Worm (Caenorhabditis elegans) whole organism, young adult: Measurements from ENCODE around the gene F21D12.2.
A peak's percentile ranks its signal among the peaks of the same experiment; 100 is the strongest.

Experiments
- B0336.3 ChIP-seq: fragments of 200-800 bp; sonication (Bioruptor generic); IDR thresholded peaks from 2 replicates; pipeline ENCODE4 v1.3.6; 2022; ENCODE audit warnings: missing genetic modification characterization, missing compliant biosample characterization
- C06A6.2 ChIP-seq: fragments of 200-800 bp; sonication (Bioruptor generic); conservative IDR thresholded peaks from 2 replicates; pipeline ENCODE4 v1.3.6; 2022; ENCODE audit warnings: missing genetic modification characterization, missing compliant biosample characterization
- C17E4.6 ChIP-seq: fragments of 200-800 bp; sonication (Bioruptor generic); IDR thresholded peaks from 2 replicates; pipeline ENCODE4 v1.3.6; 2022; ENCODE audit warnings: missing genetic modification reagents, missing genetic modification characterization, missing compliant biosample characterization
- D2030.7 ChIP-seq: fragments of 200-800 bp; sonication (Bioruptor generic); IDR thresholded peaks from 2 replicates; pipeline ENCODE4 v1.3.6; 2022; ENCODE audit warnings: missing genetic modification reagents, missing genetic modification characterization, missing compliant biosample characterization
- F22D6.2 ChIP-seq: sonication (generic microtip); optimal IDR thresholded peaks from 2 replicates; lab custom pipeline; 2016; ENCODE audit warnings: mild to moderate bottlenecking, missing genetic modification characterization, missing compliant biosample characterization
- F23B12.7 ChIP-seq: sonication (generic microtip); optimal IDR thresholded peaks from 2 replicates; lab custom pipeline; 2017; ENCODE audit warnings: missing genetic modification characterization, mild to moderate bottlenecking, missing compliant biosample characterization, antibody characterized with exemption, moderate library complexity; ENCODE audit not compliant: insufficient read depth
- F39B2.1 ChIP-seq: fragments of 200-800 bp; sonication (Bioruptor generic); IDR thresholded peaks from 2 replicates; pipeline ENCODE4 v1.3.6; 2022; ENCODE audit warnings: missing genetic modification reagents, missing genetic modification characterization, missing compliant biosample characterization
- F52B5.7 ChIP-seq: sonication (generic microtip); optimal IDR thresholded peaks from 2 replicates; lab custom pipeline; 2016; ENCODE audit warnings: mild to moderate bottlenecking, missing genetic modification characterization, missing compliant biosample characterization
- F57A8.1 ChIP-seq: fragments of 200-800 bp; sonication (Bioruptor generic); optimal IDR thresholded peaks from 2 replicates; lab custom pipeline; 2018; ENCODE audit warnings: mild to moderate bottlenecking, missing genetic modification characterization, moderate library complexity, missing compliant biosample characterization
- K11D2.4 ChIP-seq: fragments of 200-800 bp; sonication (Bioruptor generic); IDR thresholded peaks from 2 replicates; pipeline ENCODE4 v1.3.6; 2022; ENCODE audit warnings: missing genetic modification reagents, missing genetic modification characterization, missing compliant biosample characterization
- K12H6.12 ChIP-seq: fragments of 200-800 bp; sonication (Bioruptor generic); optimal IDR thresholded peaks from 2 replicates; lab custom pipeline; 2018; ENCODE audit warnings: mild to moderate bottlenecking, missing genetic modification characterization, missing compliant biosample characterization
- Y53G8AR.9 ChIP-seq: fragments of 200-800 bp; sonication (Bioruptor generic); conservative IDR thresholded peaks from 2 replicates; pipeline ENCODE4 v1.3.6; 2022; ENCODE audit warnings: missing genetic modification reagents, missing genetic modification characterization, missing compliant biosample characterization
- Y56A3A.18 ChIP-seq: fragments of 200-800 bp; sonication (Bioruptor generic); IDR thresholded peaks from 2 replicates; pipeline ENCODE4 v1.3.6; 2022; ENCODE audit warnings: missing genetic modification reagents, missing genetic modification characterization, missing compliant biosample characterization
- Y67H2A.10 ChIP-seq: fragments of 200-800 bp; sonication (Bioruptor generic); conservative IDR thresholded peaks from 2 replicates; pipeline ENCODE4 v1.3.6; 2022; ENCODE audit warnings: missing genetic modification reagents, missing genetic modification characterization, missing compliant biosample characterization
- Y95B8A.8 ChIP-seq: fragments of 200-800 bp; sonication (Bioruptor generic); IDR thresholded peaks from 2 replicates; pipeline ENCODE4 v1.3.6; 2022; ENCODE audit warnings: missing genetic modification reagents, missing genetic modification characterization, missing compliant biosample characterization
- ama-1 ChIP-seq, 3 experiments: fragments of 150-350 bp in 1 of 3; sonication (generic microtip) in 2 of 3; optimal IDR thresholded peaks; 2 replicates each; lab custom pipeline; 2014 to 2018; ENCODE audit warnings: missing biosample characterization in 2 of 3, missing genetic modification characterization in 2 of 3, missing genetic modification reagents in 2 of 3
- bed-2 ChIP-seq: fragments of 200-800 bp; sonication (Bioruptor generic); IDR thresholded peaks from 2 replicates; pipeline ENCODE4 v1.3.6; 2022; ENCODE audit warnings: missing genetic modification reagents, missing genetic modification characterization, missing compliant biosample characterization
- cebp-1 ChIP-seq, 2 experiments: fragments of 200-800 bp in 1 of 2; sonication (Bioruptor generic) in 1 of 2; sonication (generic microtip) in 1 of 2; IDR thresholded peaks in 1 of 2; optimal IDR thresholded peaks in 1 of 2; 2 replicates each; pipeline versions ENCODE4 v1.3.6 to Lab custom; 2017 to 2022; ENCODE audit warnings: missing compliant biosample characterization in 2 of 2, missing genetic modification characterization in 2 of 2, mild to moderate bottlenecking in 1 of 2, missing genetic modification reagents in 1 of 2, moderate library complexity in 1 of 2
- cebp-2 ChIP-seq: fragments of 200-800 bp; sonication (Bioruptor generic); IDR thresholded peaks from 2 replicates; pipeline ENCODE4 v1.3.6; 2022; ENCODE audit warnings: missing genetic modification characterization, missing compliant biosample characterization
- chd-7 ChIP-seq: sonication (generic microtip); optimal IDR thresholded peaks from 2 replicates; lab custom pipeline; 2016; ENCODE audit warnings: mild to moderate bottlenecking, missing genetic modification characterization, moderate library complexity, missing compliant biosample characterization
- dpff-1 ChIP-seq: sonication (generic microtip); optimal IDR thresholded peaks from 2 replicates; lab custom pipeline; 2017; ENCODE audit warnings: mild to moderate bottlenecking, missing genetic modification characterization, missing compliant biosample characterization
- dpl-1 ChIP-seq: fragments of 150-350 bp; optimal IDR thresholded peaks from 2 replicates; lab custom pipeline; 2014; ENCODE audit warnings: missing biosample characterization, missing genetic modification reagents, missing genetic modification characterization
- egl-44 ChIP-seq: fragments of 200-800 bp; sonication (Bioruptor generic); IDR thresholded peaks from 2 replicates; pipeline ENCODE4 v1.3.6; 2022; ENCODE audit warnings: missing genetic modification reagents, missing genetic modification characterization, missing compliant biosample characterization
- ets-4 ChIP-seq: fragments of 200-800 bp; sonication (Bioruptor generic); optimal IDR thresholded peaks from 2 replicates; lab custom pipeline; 2018; ENCODE audit warnings: mild to moderate bottlenecking, missing genetic modification characterization, missing compliant biosample characterization
- gei-17 ChIP-seq: fragments of 200-800 bp; sonication (Bioruptor generic); optimal IDR thresholded peaks from 2 replicates; lab custom pipeline; 2018; ENCODE audit warnings: mild to moderate bottlenecking, missing genetic modification characterization, missing compliant biosample characterization
- hlh-12 ChIP-seq: sonication (generic microtip); optimal IDR thresholded peaks from 2 replicates; lab custom pipeline; 2016; ENCODE audit warnings: missing genetic modification characterization, missing compliant biosample characterization
- hsf-1 ChIP-seq: fragments of 200-800 bp; sonication (Bioruptor generic); IDR thresholded peaks from 2 replicates; pipeline ENCODE4 v1.3.6; 2022; ENCODE audit warnings: missing genetic modification reagents, missing genetic modification characterization, missing compliant biosample characterization
- lin-26 ChIP-seq: fragments of 200-800 bp; sonication (Bioruptor generic); IDR thresholded peaks from 2 replicates; pipeline ENCODE4 v1.3.6; 2022; ENCODE audit warnings: missing genetic modification reagents, missing genetic modification characterization, missing compliant biosample characterization
- lin-40 ChIP-seq: sonication (generic microtip); optimal IDR thresholded peaks from 2 replicates; lab custom pipeline; 2016; ENCODE audit warnings: missing genetic modification characterization, mild to moderate bottlenecking, missing compliant biosample characterization, missing genotype, missing genetic modification reagents
- mcd-1 ChIP-seq: fragments of 200-800 bp; sonication (Bioruptor generic); IDR thresholded peaks from 2 replicates; pipeline ENCODE4 v1.3.6; 2022; ENCODE audit warnings: missing genetic modification reagents, missing genetic modification characterization, missing compliant biosample characterization
- mes-4 ChIP-seq: sonication (generic microtip); optimal IDR thresholded peaks from 2 replicates; lab custom pipeline; 2016; ENCODE audit warnings: missing genotype, missing genetic modification characterization, missing compliant biosample characterization
- nfya-1 ChIP-seq: sonication (generic microtip); optimal IDR thresholded peaks from 2 replicates; lab custom pipeline; 2017; ENCODE audit warnings: antibody characterized with exemption, missing compliant biosample characterization, missing genetic modification characterization, borderline replicate concordance; ENCODE audit not compliant: insufficient read depth
- nhr-179 ChIP-seq: sonication (generic microtip); optimal IDR thresholded peaks from 2 replicates; lab custom pipeline; 2016; ENCODE audit warnings: mild to moderate bottlenecking, missing genetic modification characterization, missing compliant biosample characterization
- pha-4 ChIP-seq: fragments of 150-350 bp; sonication (generic microtip); optimal IDR thresholded peaks from 2 replicates; lab custom pipeline; 2014; ENCODE audit warnings: missing biosample characterization, missing genetic modification reagents, missing genetic modification characterization
- rpc-1 ChIP-seq, 2 experiments: fragments of 150-350 bp in 1 of 2; sonication (generic microtip) in 1 of 2; optimal IDR thresholded peaks; 2 replicates each; lab custom pipeline; 2014 to 2018; ENCODE audit warnings: missing biosample characterization in 1 of 2, missing genetic modification characterization in 1 of 2, missing genetic modification reagents in 1 of 2, missing genotype in 1 of 2
- snpc-1.3 ChIP-seq: sonication (generic microtip); optimal IDR thresholded peaks from 2 replicates; lab custom pipeline; 2017; ENCODE audit warnings: missing genetic modification characterization, mild to moderate bottlenecking, missing compliant biosample characterization, antibody characterized with exemption, moderate library complexity, missing genotype, missing genetic modification reagents; ENCODE audit not compliant: insufficient read depth
- snpc-3.4 ChIP-seq: sonication (generic microtip); optimal IDR thresholded peaks from 2 replicates; lab custom pipeline; 2017; ENCODE audit warnings: missing genetic modification characterization, mild to moderate bottlenecking, missing compliant biosample characterization, antibody characterized with exemption, moderate library complexity, missing genotype, missing genetic modification reagents
- zim-3 ChIP-seq: sonication (generic microtip); optimal IDR thresholded peaks from 2 replicates; lab custom pipeline; 2017; ENCODE audit warnings: mild to moderate bottlenecking, missing genetic modification characterization, moderate library complexity, missing compliant biosample characterization
- ztf-26 ChIP-seq: sonication (generic microtip); optimal IDR thresholded peaks from 2 replicates; lab custom pipeline; 2017; ENCODE audit warnings: missing genetic modification characterization, missing compliant biosample characterization

F21D12.2 gene

ce11 chrII:7341572-7342303 lies 24.2 kb downstream of the F21D12.2 start:
- no peak for TF ChIP-seq Y67H2A.10 (GFP tag; lab: Robert Waterston, UW)
- peak; percentile 6 for TF ChIP-seq ztf-26 (tag; lab: Kevin White, UChicago)

DNA sequence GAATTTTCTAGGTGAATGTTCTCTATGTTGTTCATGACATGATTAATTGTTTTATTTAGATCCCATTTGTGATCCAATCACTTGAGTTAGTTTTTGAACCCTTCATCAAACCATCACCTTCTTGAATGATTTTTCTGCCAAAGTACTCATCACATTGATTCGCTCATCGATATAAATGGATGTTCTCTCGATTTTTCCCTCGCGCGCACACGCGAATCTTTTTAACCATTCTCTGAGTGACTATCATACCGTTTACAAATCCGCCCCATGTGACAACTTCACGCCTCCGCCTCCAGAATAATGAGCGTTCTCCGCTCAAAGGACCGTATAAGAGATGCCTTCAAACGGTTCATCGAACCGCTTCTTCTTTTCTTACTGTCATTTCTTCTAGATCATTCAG lies 25.3 kb downstream of the F21D12.2 start:
- TF ChIP-seq nfya-1 (tag; lab: Kevin White, UChicago), result no peak
- no peak for TF ChIP-seq chd-7 (tag; lab: Kevin White, UChicago)
- peak; percentile 49; the same call in 1 of the 2 replicates for TF ChIP-seq C06A6.2 (GFP tag; lab: Robert Waterston, UW)
- no peak for TF ChIP-seq Y95B8A.8 (GFP tag; lab: Robert Waterston, UW)
- TF ChIP-seq lin-26 (GFP tag; lab: Robert Waterston, UW), result peak; percentile 39; the same call in 1 of the 2 replicates
- TF ChIP-seq, all 124 proteins: peak for 2

DNA sequence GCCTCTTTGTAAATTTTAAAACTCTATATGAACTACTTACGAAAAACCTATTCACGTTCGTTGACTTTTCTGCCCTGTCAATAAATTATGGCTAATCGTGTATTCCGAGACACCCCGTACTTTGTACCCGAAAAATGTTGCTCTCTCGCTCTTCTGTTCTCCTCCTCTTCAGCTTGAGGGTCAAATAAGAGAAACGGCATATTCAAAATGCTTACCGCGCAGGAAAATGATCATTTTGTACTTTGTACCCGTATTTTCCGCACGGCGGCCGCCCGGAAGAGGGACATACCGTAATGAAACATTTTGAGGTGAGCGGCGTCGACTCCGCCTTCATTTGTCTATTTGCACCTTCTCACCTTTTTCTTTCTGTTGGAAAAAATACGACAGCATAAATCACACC lies 26.1 kb downstream of the F21D12.2 start:
- TF ChIP-seq cebp-1 (GFP tag; IDR thresholded peaks at IDR 0.05; lab: Robert Waterston, UW) (no peak), cebp-1 (tag; optimal IDR thresholded peaks at IDR 0.05; lab: Kevin White, UChicago) (peak; percentile 1), ama-1 (optimal IDR thresholded peaks at IDR 0.05; lab: Kevin White, UChicago) (peak; percentile 24), ama-1 (GFP tag; optimal IDR thresholded peaks at IDR 0.05; lab: Kevin White, UChicago) (no peak), chd-7 (tag; lab: Kevin White, UChicago) (peak; percentile 13), egl-44 (GFP tag; lab: Robert Waterston, UW) (no peak)
- TF ChIP-seq, all 124 proteins: peak for 3

DNA sequence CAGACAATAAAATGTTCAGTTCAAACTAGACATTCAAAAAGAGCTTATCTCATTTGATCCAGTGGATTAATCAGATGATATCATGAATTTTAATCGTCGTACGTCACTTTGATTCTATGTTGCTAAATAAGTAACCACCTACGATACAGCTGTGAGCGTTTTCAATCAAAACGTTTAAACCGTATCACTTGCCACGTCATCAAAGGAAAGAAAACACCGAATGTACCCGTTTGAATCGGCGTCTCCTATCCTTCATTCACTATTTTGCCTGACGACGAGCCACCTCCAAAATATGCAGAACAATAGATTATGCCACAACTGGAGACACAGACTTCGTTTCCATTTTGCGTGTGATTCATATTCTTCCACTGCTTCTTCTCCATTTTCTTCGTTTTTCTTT lies 28.3 kb downstream of the F21D12.2 start:
- no peak for TF ChIP-seq hlh-12 (tag; lab: Kevin White, UChicago)
- no peak for TF ChIP-seq snpc-3.4 (tag; lab: Kevin White, UChicago)
- TF ChIP-seq bed-2 (GFP tag; lab: Robert Waterston, UW), result no peak
- TF ChIP-seq F52B5.7 (tag; lab: Kevin White, UChicago), result no peak
- no peak for TF ChIP-seq pha-4 (tag; lab: Kevin White, UChicago)
- TF ChIP-seq Y53G8AR.9 (GFP tag; lab: Robert Waterston, UW), result no peak
- TF ChIP-seq hsf-1, result no peak
- no peak for TF ChIP-seq F57A8.1 (GFP tag; lab: Kevin White, UChicago)
- TF ChIP-seq dpff-1 (tag; lab: Kevin White, UChicago), result no peak
- no peak for TF ChIP-seq F39B2.1 (GFP tag; lab: Robert Waterston, UW)
- no peak for TF ChIP-seq B0336.3 (GFP tag; lab: Robert Waterston, UW)
- TF ChIP-seq D2030.7 (GFP tag; lab: Robert Waterston, UW), result no peak
- no peak for TF ChIP-seq lin-26 (GFP tag; lab: Robert Waterston, UW)
- TF ChIP-seq K11D2.4, result no peak
- no peak for TF ChIP-seq ets-4
- TF ChIP-seq zim-3 (tag; lab: Kevin White, UChicago), result no peak
- TF ChIP-seq lin-40 (tag; lab: Kevin White, UChicago), result no peak
- TF ChIP-seq gei-17 (GFP tag; lab: Kevin White, UChicago), result no peak
- no peak for TF ChIP-seq Y56A3A.18 (GFP tag; lab: Robert Waterston, UW)
- TF ChIP-seq C17E4.6, result no peak

DNA sequence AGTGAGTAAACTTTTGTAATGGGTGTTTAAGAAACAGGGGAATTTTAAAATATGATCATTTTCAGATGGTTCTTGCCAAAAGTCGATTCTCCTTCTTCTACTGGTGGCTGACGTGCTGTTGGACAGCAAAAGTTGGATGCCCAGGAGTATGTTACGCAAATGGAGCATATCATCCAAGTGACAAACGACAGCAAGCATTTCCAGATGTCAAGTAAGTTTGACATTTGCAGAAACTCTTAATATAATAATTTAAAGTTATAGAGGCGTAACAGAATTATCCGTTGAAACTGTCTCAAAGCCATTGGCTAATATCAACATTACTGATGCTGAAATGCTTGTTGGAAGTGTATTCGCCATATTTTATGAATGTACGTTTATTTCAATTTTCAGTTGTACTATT lies 30.5 kb downstream of the F21D12.2 start:
- TF ChIP-seq mes-4 (tag; lab: Kevin White, UChicago) (no peak), cebp-2 (GFP tag; lab: Robert Waterston, UW) (no peak), F22D6.2 (tag; lab: Kevin White, UChicago) (no peak), dpl-1 (GFP tag; lab: Kevin White, UChicago) (no peak), D2030.7 (GFP tag; lab: Robert Waterston, UW) (no peak), mcd-1 (GFP tag; lab: Robert Waterston, UW) (no peak), rpc-1 (optimal IDR thresholded peaks at IDR 0.05; lab: Kevin White, UChicago) (no peak), rpc-1 (tag; optimal IDR thresholded peaks at IDR 0.05; lab: Kevin White, UChicago) (no peak), F23B12.7 (tag; lab: Kevin White, UChicago) (no peak), hsf-1 (no peak), F39B2.1 (GFP tag; lab: Robert Waterston, UW) (no peak), K12H6.12 (tag; lab: Kevin White, UChicago) (no peak), ztf-26 (tag; lab: Kevin White, UChicago) (no peak), snpc-1.3 (tag; lab: Kevin White, UChicago) (no peak), F52B5.7 (tag; lab: Kevin White, UChicago) (no peak), nhr-179 (tag; lab: Kevin White, UChicago) (no peak)
